Worm (Caenorhabditis elegans) whole organism, late embryonic: ENCODE results near the gene mlt-10.

Source experiments
- F13H6.1 ChIP-seq: sonication (generic microtip); optimal IDR thresholded peaks from 2 replicates; lab custom pipeline; 2016; ENCODE audit warnings: missing genetic modification characterization, missing compliant biosample characterization
- ama-1 ChIP-seq: fragments of 150-350 bp; optimal IDR thresholded peaks from 2 replicates; lab custom pipeline; 2014
- dve-1 ChIP-seq: sonication (generic microtip); optimal IDR thresholded peaks from 2 replicates; lab custom pipeline; 2017; ENCODE audit warnings: antibody characterized with exemption, mild to moderate bottlenecking, missing genetic modification characterization, missing compliant biosample characterization
- eyg-1 ChIP-seq: sonication (generic microtip); optimal IDR thresholded peaks from 2 replicates; lab custom pipeline; 2016; ENCODE audit warnings: missing genotype, missing genetic modification characterization, missing compliant biosample characterization
- pqm-1 ChIP-seq: sonication (generic microtip); optimal IDR thresholded peaks from 2 replicates; lab custom pipeline; 2016; ENCODE audit warnings: missing genetic modification characterization, missing compliant biosample characterization

ce11 chrII:506069-506468 is 40.4 kb upstream of the mlt-10 start:
- TF ChIP-seq pqm-1 (no peak), ama-1 (lab: Kevin White, UChicago) (no peak), dve-1 (tag; lab: Kevin White, UChicago) (no peak), F13H6.1 (tag; lab: Kevin White, UChicago) (no peak), eyg-1 (no peak)
